Worm (Caenorhabditis elegans) whole organism, early embryonic: Measurements from ENCODE around the gene tpra-1.

Source experiments
- B0310.2 ChIP-seq: sonication (generic microtip); optimal IDR thresholded peaks from 2 replicates; lab custom pipeline; 2016; ENCODE audit warnings: mild to moderate bottlenecking, missing genetic modification characterization, missing compliant biosample characterization
- F13C5.2 ChIP-seq: sonication (generic microtip); optimal IDR thresholded peaks from 2 replicates; lab custom pipeline; 2017; ENCODE audit warnings: mild to moderate bottlenecking, missing genetic modification characterization, inconsistent platforms, missing compliant biosample characterization
- aly-1 ChIP-seq: sonication (generic microtip); optimal IDR thresholded peaks from 2 replicates; lab custom pipeline; 2016; ENCODE audit warnings: missing genetic modification characterization, missing compliant biosample characterization
- ama-1 ChIP-seq: fragments of 150-350 bp; optimal IDR thresholded peaks from 2 replicates; lab custom pipeline; 2014
- ceh-13 ChIP-seq: fragments of 200-800 bp; sonication (Bioruptor generic); optimal IDR thresholded peaks from 2 replicates; lab custom pipeline; 2018; ENCODE audit warnings: mild to moderate bottlenecking, missing genetic modification characterization, missing compliant biosample characterization
- ceh-36 ChIP-seq: sonication (generic microtip); optimal IDR thresholded peaks from 2 replicates; lab custom pipeline; 2016; ENCODE audit warnings: missing genetic modification characterization, inconsistent platforms, missing compliant biosample characterization
- ets-7 ChIP-seq: sonication (generic microtip); optimal IDR thresholded peaks from 2 replicates; lab custom pipeline; 2016; ENCODE audit warnings: missing genotype, missing genetic modification characterization, missing compliant biosample characterization
- flt-1 ChIP-seq: fragments of 200-800 bp; sonication (Bioruptor generic); IDR thresholded peaks from 2 replicates; pipeline ENCODE4 v1.3.6; 2022; ENCODE audit warnings: missing genetic modification characterization, missing compliant biosample characterization
- hmbx-1 ChIP-seq: sonication (generic microtip); optimal IDR thresholded peaks from 2 replicates; lab custom pipeline; 2016; ENCODE audit warnings: mild to moderate bottlenecking, missing genetic modification characterization, missing compliant biosample characterization
- hmg-4 ChIP-seq: fragments of 200-800 bp; sonication (Bioruptor generic); optimal IDR thresholded peaks from 2 replicates; lab custom pipeline; 2018; ENCODE audit warnings: mild to moderate bottlenecking, missing genetic modification characterization, missing compliant biosample characterization
- hnd-1 ChIP-seq: sonication (generic microtip); optimal IDR thresholded peaks from 2 replicates; lab custom pipeline; 2016; ENCODE audit warnings: missing genetic modification characterization, missing compliant biosample characterization
- pes-1 ChIP-seq: fragments of 200-800 bp; sonication (Bioruptor generic); IDR thresholded peaks from 2 replicates; pipeline ENCODE4 v1.3.6; 2022; ENCODE audit warnings: missing genetic modification reagents, missing genetic modification characterization, missing compliant biosample characterization
- scrt-1 ChIP-seq: fragments of 200-800 bp; sonication (Bioruptor generic); IDR thresholded peaks from 2 replicates; pipeline ENCODE4 v1.3.6; 2022; ENCODE audit warnings: missing genetic modification characterization, missing compliant biosample characterization
- sea-1 ChIP-seq: fragments of 200-800 bp; sonication (Bioruptor generic); conservative IDR thresholded peaks from 2 replicates; pipeline ENCODE4 v1.3.6; 2022; ENCODE audit warnings: missing genetic modification characterization, missing compliant biosample characterization
- tbx-11 ChIP-seq: fragments of 200-800 bp; sonication (Bioruptor generic); IDR thresholded peaks from 2 replicates; pipeline ENCODE4 v1.3.6; 2022; ENCODE audit warnings: missing genetic modification characterization, missing compliant biosample characterization
- tbx-37 ChIP-seq: fragments of 200-800 bp; sonication (Bioruptor generic); conservative IDR thresholded peaks from 2 replicates; pipeline ENCODE4 v1.3.6; 2022; ENCODE audit warnings: missing genetic modification reagents, missing genetic modification characterization, missing compliant biosample characterization
- tra-4 ChIP-seq: sonication (generic microtip); optimal IDR thresholded peaks from 2 replicates; lab custom pipeline; 2017; ENCODE audit warnings: missing genetic modification characterization, missing compliant biosample characterization

Gene tpra-1

DNA sequence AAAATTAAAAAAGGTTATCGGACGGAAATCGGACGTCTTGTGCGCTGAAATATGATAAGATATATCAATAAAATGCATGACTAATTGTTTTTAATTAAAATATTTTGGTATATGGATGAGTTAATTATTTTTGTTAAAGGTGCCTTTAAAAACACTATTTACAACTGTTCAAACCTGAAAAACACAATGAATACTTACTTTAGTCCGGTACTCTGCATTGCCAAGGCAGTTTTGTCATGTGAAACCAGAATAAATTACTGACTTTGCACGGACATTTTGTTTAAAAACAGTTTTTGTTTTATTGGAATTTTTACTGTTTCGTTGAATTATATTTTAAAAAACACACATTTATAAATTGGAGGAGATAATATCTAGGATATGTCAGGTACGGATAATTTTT, 11.7 kb downstream of the tpra-1 start, which contains the start of gene suex-2:
Gene suex-2, plus strand, starts transcription at position 301 of the 400 bp plus-strand sequence.
- no peak for TF ChIP-seq tra-4 (tag; lab: Kevin White, UChicago)
- no peak for TF ChIP-seq pes-1
- no peak for TF ChIP-seq flt-1
- TF ChIP-seq ets-7, result no peak
- TF ChIP-seq tbx-11 (GFP tag; lab: Robert Waterston, UW), result no peak
- no peak for TF ChIP-seq F13C5.2 (tag; lab: Kevin White, UChicago)
- TF ChIP-seq ceh-36 (tag; lab: Kevin White, UChicago), result no peak
- TF ChIP-seq hmg-4 (GFP tag; lab: Kevin White, UChicago), result no peak
- no peak for TF ChIP-seq hnd-1
- no peak for TF ChIP-seq aly-1 (tag; lab: Kevin White, UChicago)
- TF ChIP-seq sea-1 (GFP tag; lab: Robert Waterston, UW), result no peak
- no peak for TF ChIP-seq ama-1 (lab: Kevin White, UChicago)
- TF ChIP-seq scrt-1 (GFP tag; lab: Robert Waterston, UW), result no peak
- no peak for TF ChIP-seq hmbx-1 (tag; lab: Kevin White, UChicago)
- no peak for TF ChIP-seq ceh-13 (GFP tag; lab: Kevin White, UChicago)
- no peak for TF ChIP-seq B0310.2 (tag; lab: Kevin White, UChicago)
- TF ChIP-seq tbx-37, result no peak

DNA sequence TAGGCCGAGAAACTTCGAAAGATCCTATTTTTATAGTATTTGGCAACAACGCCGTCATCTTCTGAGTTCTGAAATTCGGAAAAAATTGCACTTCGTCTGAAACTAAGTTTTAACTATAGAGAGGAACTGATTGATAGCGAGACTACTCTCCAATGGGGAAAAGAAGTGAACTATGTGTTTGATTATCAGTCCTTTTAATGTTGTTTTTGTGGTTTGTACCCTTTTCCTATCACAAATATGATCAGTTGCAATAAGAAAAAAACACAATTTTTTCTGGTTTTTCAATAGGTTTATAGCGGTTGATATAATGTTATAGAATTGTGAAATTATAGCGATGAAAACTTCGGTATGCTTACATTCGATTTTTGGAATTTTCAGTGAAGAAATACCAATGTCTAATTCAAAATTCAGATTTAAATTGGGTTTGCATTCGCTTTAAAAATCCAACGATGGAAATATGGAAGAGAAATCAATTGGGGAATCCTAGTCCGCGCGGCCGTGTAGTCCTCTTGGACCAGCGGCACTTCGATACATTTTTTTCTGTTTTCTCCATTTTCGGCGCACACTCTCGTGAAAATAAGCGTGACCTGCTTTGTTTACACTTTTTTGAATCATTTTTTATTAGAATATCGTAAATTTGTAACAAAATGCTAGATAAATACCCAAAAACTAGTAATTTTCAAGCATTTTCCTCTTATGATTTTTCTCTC, 17.1 kb downstream of the tpra-1 start, which contains the start of gene C53B4.3:
Gene C53B4.3, minus strand, starts transcription at position 464 of the 710 bp plus-strand sequence.
- TF ChIP-seq sea-1 (GFP tag; lab: Robert Waterston, UW) (no peak), pes-1 (0 out of 2 replicates have a peak, but pooled peaks have one; percentile 69), tbx-37 (peak; percentile 75), ama-1 (lab: Kevin White, UChicago) (no peak)

DNA sequence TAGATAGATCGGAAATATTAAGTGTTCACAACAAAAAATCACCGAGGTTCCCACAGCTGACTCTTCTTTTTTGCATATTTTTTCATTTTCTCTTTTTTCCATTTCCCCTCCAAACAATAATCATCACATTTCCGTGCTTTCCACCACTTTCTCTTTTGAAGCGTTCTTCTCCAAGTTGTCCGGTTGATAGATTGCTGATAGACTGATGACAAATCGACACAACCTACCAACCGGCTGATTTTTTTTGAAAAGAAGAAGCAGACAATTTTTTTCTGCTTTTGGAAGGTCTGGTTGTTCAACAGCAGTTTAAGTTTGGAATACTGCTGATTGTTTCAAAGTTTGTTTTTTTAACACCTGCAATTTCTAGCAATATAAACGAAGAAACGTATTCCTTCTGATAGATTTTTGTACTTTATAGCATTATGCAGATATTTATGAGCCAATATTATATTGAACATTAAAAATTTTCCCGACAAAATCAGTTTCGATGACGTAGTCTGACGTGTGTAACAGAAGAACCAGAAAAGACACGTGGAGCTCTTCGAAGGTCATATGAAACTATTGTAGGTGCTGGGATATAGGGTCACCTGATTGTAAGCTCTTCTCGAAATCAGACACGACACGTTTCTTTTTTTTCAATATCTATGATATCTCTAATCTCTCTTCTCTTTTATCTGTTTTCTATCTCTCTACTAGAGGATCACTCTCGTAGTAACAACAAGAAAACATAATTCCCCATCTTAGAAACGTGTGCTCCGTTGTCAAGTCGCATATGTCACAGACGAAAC, 18.4 kb downstream of the tpra-1 start:
- TF ChIP-seq hmg-4 (GFP tag; lab: Kevin White, UChicago), result no peak
- no peak for TF ChIP-seq sea-1 (GFP tag; lab: Robert Waterston, UW)
- TF ChIP-seq tbx-37, result no peak
- no peak for TF ChIP-seq F13C5.2 (tag; lab: Kevin White, UChicago)
- no peak for TF ChIP-seq B0310.2 (tag; lab: Kevin White, UChicago)
- no peak for TF ChIP-seq pes-1
- no peak for TF ChIP-seq ama-1 (lab: Kevin White, UChicago)
- no peak for TF ChIP-seq ets-7
- TF ChIP-seq ceh-36 (tag; lab: Kevin White, UChicago), result no peak
- no peak for TF ChIP-seq hmbx-1 (tag; lab: Kevin White, UChicago)
- no peak for TF ChIP-seq hnd-1
- TF ChIP-seq flt-1, result no peak
- TF ChIP-seq aly-1 (tag; lab: Kevin White, UChicago), result no peak
- no peak for TF ChIP-seq scrt-1 (GFP tag; lab: Robert Waterston, UW)
- TF ChIP-seq tra-4 (tag; lab: Kevin White, UChicago), result no peak
- no peak for TF ChIP-seq tbx-11 (GFP tag; lab: Robert Waterston, UW)
- TF ChIP-seq ceh-13 (GFP tag; lab: Kevin White, UChicago), result no peak

DNA sequence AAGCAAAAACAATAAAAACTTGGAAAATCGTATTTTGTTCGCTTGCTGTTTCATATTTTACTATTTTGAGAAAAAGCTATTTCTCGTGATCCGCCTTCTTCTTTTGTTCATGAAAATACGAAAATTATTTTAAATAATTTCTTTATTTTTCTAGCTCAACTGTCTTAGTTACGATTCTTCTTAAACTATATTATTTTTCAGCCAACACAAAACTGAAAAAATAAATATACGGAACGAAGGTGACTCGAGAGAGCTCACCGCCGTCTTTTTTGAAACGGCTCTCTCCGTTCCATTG, 19.0 kb downstream of the tpra-1 start, which contains the start of gene pdzd-8:
Gene pdzd-8, plus strand, starts transcription at position 196 of the 295 bp plus-strand sequence.
- no peak for TF ChIP-seq aly-1 (tag; lab: Kevin White, UChicago)
- TF ChIP-seq hnd-1, result no peak
- no peak for TF ChIP-seq hmg-4 (GFP tag; lab: Kevin White, UChicago)
- TF ChIP-seq ama-1 (lab: Kevin White, UChicago), result no peak
- TF ChIP-seq tbx-37, result no peak
- TF ChIP-seq ets-7, result no peak
- TF ChIP-seq tra-4 (tag; lab: Kevin White, UChicago), result no peak
- TF ChIP-seq B0310.2 (tag; lab: Kevin White, UChicago), result no peak
- TF ChIP-seq ceh-36 (tag; lab: Kevin White, UChicago), result no peak
- no peak for TF ChIP-seq scrt-1 (GFP tag; lab: Robert Waterston, UW)
- TF ChIP-seq hmbx-1 (tag; lab: Kevin White, UChicago), result no peak
- no peak for TF ChIP-seq sea-1 (GFP tag; lab: Robert Waterston, UW)
- TF ChIP-seq tbx-11 (GFP tag; lab: Robert Waterston, UW), result no peak
- no peak for TF ChIP-seq flt-1
- no peak for TF ChIP-seq ceh-13 (GFP tag; lab: Kevin White, UChicago)

DNA sequence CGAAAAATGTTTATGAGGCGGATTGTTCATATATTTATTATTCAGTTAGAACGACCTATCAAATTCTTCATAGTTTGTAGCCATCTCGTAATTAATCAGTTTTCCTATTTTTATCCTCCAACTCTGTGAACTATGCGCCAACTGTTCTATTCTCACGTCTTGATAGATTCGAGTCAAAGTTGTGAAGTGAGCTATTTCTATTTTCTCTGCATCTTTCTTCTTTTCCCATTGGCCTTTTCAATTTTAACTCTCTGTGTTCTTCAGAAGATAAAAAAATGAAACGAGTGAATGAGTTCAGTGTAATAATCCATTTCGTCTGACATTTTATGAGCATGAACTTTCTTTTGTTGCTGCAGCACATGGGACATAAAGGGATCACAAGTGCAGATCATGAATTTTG, 21.8 kb downstream of the tpra-1 start:
- TF ChIP-seq sea-1 (GFP tag; lab: Robert Waterston, UW) (no peak), ceh-13 (GFP tag; lab: Kevin White, UChicago) (no peak), aly-1 (tag; lab: Kevin White, UChicago) (no peak), ama-1 (lab: Kevin White, UChicago) (no peak), F13C5.2 (tag; lab: Kevin White, UChicago) (no peak), scrt-1 (GFP tag; lab: Robert Waterston, UW) (no peak), tbx-37 (no peak), hnd-1 (no peak), ceh-36 (tag; lab: Kevin White, UChicago) (no peak), ets-7 (no peak), B0310.2 (tag; lab: Kevin White, UChicago) (no peak), tra-4 (tag; lab: Kevin White, UChicago) (no peak), hmbx-1 (tag; lab: Kevin White, UChicago) (no peak), tbx-11 (GFP tag; lab: Robert Waterston, UW) (no peak), flt-1 (no peak)

DNA sequence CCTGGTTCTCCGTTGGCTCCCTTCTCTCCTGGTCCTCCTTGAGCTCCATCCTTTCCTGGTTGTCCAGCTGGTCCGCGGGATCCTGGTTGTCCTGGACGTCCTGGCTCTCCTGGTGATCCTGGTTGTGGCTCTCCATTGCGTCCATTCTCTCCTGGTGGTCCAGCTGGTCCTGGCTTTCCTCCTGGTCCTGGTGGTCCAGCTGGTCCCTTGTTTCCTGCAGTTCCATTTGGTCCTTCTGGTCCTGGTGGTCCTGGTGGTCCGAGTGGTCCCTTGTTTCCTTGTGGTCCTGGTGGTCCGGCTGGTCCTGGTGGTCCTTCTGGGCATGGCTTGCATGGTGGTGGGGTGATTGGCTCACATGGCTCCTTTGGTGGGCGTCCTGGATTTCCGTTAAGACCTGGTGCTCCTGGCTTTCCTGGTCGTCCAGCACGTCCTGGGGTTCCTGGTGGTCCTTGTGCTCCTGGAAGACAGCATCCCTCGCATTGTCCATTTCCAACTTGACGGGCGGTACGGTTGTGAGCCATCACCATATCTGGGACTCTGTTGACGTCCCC, 22.8 kb downstream of the tpra-1 start:
- TF ChIP-seq hmbx-1 (tag; lab: Kevin White, UChicago) (no peak), tra-4 (tag; lab: Kevin White, UChicago) (no peak), flt-1 (no peak), ets-7 (no peak)
